Fruit fly (Drosophila melanogaster) whole organism, pupa: ENCODE data around the gene Zip99C.

Experiments
- CG32121 ChIP-seq: fragments of 200-800 bp; sonication (Bioruptor generic); IDR thresholded peaks from 2 replicates; pipeline ENCODE4 v1.3.6; 2022; ENCODE audit warnings: missing biosample characterization, missing genetic modification characterization
- CG8159 ChIP-seq: fragments of 200-800 bp; sonication (Bioruptor generic); optimal IDR thresholded peaks from 3 replicates; lab custom pipeline; 2018; ENCODE audit warnings: missing biosample characterization, mild to moderate bottlenecking, missing genetic modification characterization, moderate library complexity
- EcR ChIP-seq: fragments of 200-800 bp; sonication (Bioruptor generic); optimal IDR thresholded peaks from 3 replicates; lab custom pipeline; 2019; ENCODE audit warnings: missing biosample characterization, missing genetic modification characterization, mild to moderate bottlenecking, moderate library complexity, missing genetic modification reagents

DNA sequence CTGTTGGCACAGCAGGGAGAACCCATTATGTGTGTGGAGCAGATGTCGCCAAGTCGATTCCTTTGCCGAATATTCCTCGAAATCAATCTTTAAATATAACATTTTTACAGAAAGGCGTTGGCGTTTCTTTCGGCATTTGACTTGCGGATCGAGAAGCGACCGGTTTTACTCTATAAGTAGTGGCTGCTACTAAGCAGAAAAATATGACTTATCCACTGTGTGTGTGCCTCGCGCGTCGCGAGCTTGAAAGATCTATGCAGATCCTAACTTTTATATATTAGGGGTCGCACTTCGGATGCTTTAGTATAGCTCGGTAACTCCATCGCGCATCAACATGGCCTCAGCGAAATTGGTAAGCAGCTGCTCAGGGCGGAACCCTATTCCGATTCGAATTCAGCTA lies 36.5 kb upstream of the Zip99C start, which contains the start of gene CG15515:
- no peak for TF ChIP-seq CG8159 (tag; lab: Kevin White, UChicago)
- TF ChIP-seq EcR (GFP tag; lab: Kevin White, UChicago): no peak
- no peak for TF ChIP-seq CG32121 (GFP tag; lab: Robert Waterston, UW)
